Fruit fly (Drosophila melanogaster): Measurements from ENCODE around the gene Acp32CD.

DNA sequence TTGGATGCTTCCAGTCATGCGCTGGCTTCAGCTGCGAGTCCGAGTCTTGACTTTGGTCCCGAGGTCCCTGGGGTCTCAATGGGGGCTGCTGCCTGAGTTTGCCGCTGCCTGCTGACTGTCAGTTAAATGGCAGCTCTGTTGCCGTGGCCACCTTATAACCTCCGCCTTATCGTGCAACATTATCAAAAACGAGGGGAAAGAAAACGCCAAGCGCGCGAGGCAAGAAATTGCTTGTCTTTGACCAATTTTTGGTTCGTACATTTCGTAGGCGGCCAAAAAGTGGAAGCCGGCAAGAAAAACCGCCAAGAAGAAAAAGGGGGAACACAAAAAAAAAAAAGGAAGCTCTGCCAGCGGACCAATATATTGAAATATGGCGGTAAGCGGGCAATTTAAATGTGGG lies 8.5 kb downstream of the Acp32CD start:
- TF ChIP-seq psq (optimal IDR thresholded peaks at IDR 0.05) (no peak), insv (optimal IDR thresholded peaks at IDR 0.05) (no peak), Sin3A (optimal IDR thresholded peaks at IDR 0.05) (no peak)
